Worm (Caenorhabditis elegans) whole organism, L2 larva: ENCODE results near the gene Y57G11C.5.

ENCODE experiments used
- F13H6.1 ChIP-seq: sonication (generic microtip); optimal IDR thresholded peaks from 2 replicates; lab custom pipeline; 2016; ENCODE audit warnings: missing genetic modification characterization, missing compliant biosample characterization
- R02D3.7 ChIP-seq: fragments of 150-350 bp; optimal IDR thresholded peaks from 2 replicates; lab custom pipeline; 2014; ENCODE audit warnings: missing biosample characterization, missing genetic modification characterization
- Y55F3AM.14 ChIP-seq: fragments of 200-800 bp; sonication (Bioruptor generic); optimal IDR thresholded peaks from 2 replicates; lab custom pipeline; 2018; ENCODE audit warnings: mild to moderate bottlenecking, missing genetic modification characterization, missing compliant biosample characterization
- alr-1 ChIP-seq: fragments of 150-350 bp; optimal IDR thresholded peaks from 2 replicates; lab custom pipeline; 2014; ENCODE audit warnings: missing biosample characterization, missing genetic modification characterization
- aly-2 ChIP-seq: fragments of 150-350 bp; optimal IDR thresholded peaks from 2 replicates; lab custom pipeline; 2014; ENCODE audit warnings: missing biosample characterization, missing genetic modification characterization
- ama-1 ChIP-seq: fragments of 150-350 bp; optimal IDR thresholded peaks from 2 replicates; lab custom pipeline; 2018; ENCODE audit warnings: inconsistent platforms
- blmp-1 ChIP-seq: sonication (generic microtip); optimal IDR thresholded peaks from 2 replicates; lab custom pipeline; 2017; ENCODE audit warnings: missing genetic modification characterization, mild to moderate bottlenecking, missing compliant biosample characterization, antibody characterized with exemption, moderate library complexity; ENCODE audit not compliant: insufficient read depth
- ceh-16 ChIP-seq: fragments of 150-350 bp; optimal IDR thresholded peaks from 2 replicates; lab custom pipeline; 2014; ENCODE audit warnings: missing biosample characterization, missing genetic modification characterization
- ceh-82 ChIP-seq: fragments of 150-350 bp; optimal IDR thresholded peaks from 2 replicates; lab custom pipeline; 2014; ENCODE audit warnings: missing biosample characterization, missing genetic modification characterization
- crh-2 ChIP-seq: sonication (generic microtip); optimal IDR thresholded peaks from 2 replicates; lab custom pipeline; 2017; ENCODE audit warnings: missing biosample characterization, missing genetic modification characterization
- dmd-4 ChIP-seq: sonication (generic microtip); optimal IDR thresholded peaks from 2 replicates; lab custom pipeline; 2017; ENCODE audit warnings: missing biosample characterization, missing genetic modification characterization
- egl-27 ChIP-seq: sonication (generic microtip); optimal IDR thresholded peaks from 3 replicates; lab custom pipeline; 2017; ENCODE audit warnings: missing biosample characterization, missing genetic modification reagents, missing genetic modification characterization
- elt-1 ChIP-seq: fragments of 150-350 bp; optimal IDR thresholded peaks from 2 replicates; lab custom pipeline; 2014; ENCODE audit warnings: missing biosample characterization, missing genetic modification characterization
- elt-3 ChIP-seq: sonication (generic microtip); optimal IDR thresholded peaks from 2 replicates; lab custom pipeline; 2017; ENCODE audit warnings: missing biosample characterization, missing genetic modification characterization
- gmeb-1 ChIP-seq: fragments of 150-350 bp; optimal IDR thresholded peaks from 2 replicates; lab custom pipeline; 2014; ENCODE audit warnings: missing biosample characterization, missing genetic modification characterization
- lin-11 ChIP-seq: fragments of 150-350 bp; sonication (generic microtip); optimal IDR thresholded peaks from 2 replicates; lab custom pipeline; 2014; ENCODE audit warnings: missing biosample characterization, missing genetic modification characterization, inconsistent platforms, mixed read lengths
- lin-13 ChIP-seq: fragments of 150-350 bp; optimal IDR thresholded peaks from 2 replicates; lab custom pipeline; 2014; ENCODE audit warnings: missing biosample characterization, missing genetic modification reagents, missing genetic modification characterization
- lin-39 ChIP-seq: fragments of 150-350 bp; optimal IDR thresholded peaks from 2 replicates; lab custom pipeline; 2014; ENCODE audit warnings: missing biosample characterization, missing genetic modification reagents, missing genetic modification characterization
- lsy-2 ChIP-seq, 2 experiments: fragments of 150-350 bp in 1 of 2; sonication (generic microtip) in 1 of 2; optimal IDR thresholded peaks; 2 replicates each; lab custom pipeline; 2014 to 2017; ENCODE audit warnings: missing biosample characterization in 2 of 2, missing genetic modification characterization in 2 of 2
- mab-5 ChIP-seq: fragments of 150-350 bp; optimal IDR thresholded peaks from 2 replicates; lab custom pipeline; 2014; ENCODE audit warnings: missing biosample characterization, missing genetic modification characterization
- nhr-10 ChIP-seq: sonication (generic microtip); optimal IDR thresholded peaks from 2 replicates; lab custom pipeline; 2017; ENCODE audit warnings: missing biosample characterization, missing genetic modification characterization
- nhr-11 ChIP-seq: fragments of 150-350 bp; optimal IDR thresholded peaks from 2 replicates; lab custom pipeline; 2014; ENCODE audit warnings: missing biosample characterization, missing genetic modification characterization
- nhr-12 ChIP-seq: fragments of 150-350 bp; optimal IDR thresholded peaks from 2 replicates; lab custom pipeline; 2014; ENCODE audit warnings: missing biosample characterization, missing genetic modification characterization
- nhr-21 ChIP-seq: fragments of 150-350 bp; optimal IDR thresholded peaks from 2 replicates; lab custom pipeline; 2014; ENCODE audit warnings: missing biosample characterization, missing genetic modification characterization
- nhr-23 ChIP-seq: fragments of 150-350 bp; optimal IDR thresholded peaks from 2 replicates; lab custom pipeline; 2014; ENCODE audit warnings: missing biosample characterization, missing genetic modification reagents, missing genetic modification characterization
- nhr-237 ChIP-seq: fragments of 150-350 bp; optimal IDR thresholded peaks from 2 replicates; lab custom pipeline; 2014; ENCODE audit warnings: missing biosample characterization, missing genetic modification characterization
- nhr-25 ChIP-seq: fragments of 150-350 bp; sonication (generic microtip); optimal IDR thresholded peaks from 3 replicates; lab custom pipeline; 2014; ENCODE audit warnings: missing biosample characterization, missing genetic modification characterization
- nhr-6 ChIP-seq: fragments of 150-350 bp; optimal IDR thresholded peaks from 2 replicates; lab custom pipeline; 2014; ENCODE audit warnings: missing biosample characterization, missing genetic modification characterization
- nhr-77 ChIP-seq: fragments of 150-350 bp; optimal IDR thresholded peaks from 2 replicates; lab custom pipeline; 2014; ENCODE audit warnings: missing biosample characterization, missing genetic modification characterization
- peb-1 ChIP-seq: fragments of 150-350 bp; optimal IDR thresholded peaks from 2 replicates; lab custom pipeline; 2014; ENCODE audit warnings: missing biosample characterization, missing genetic modification characterization
- sem-4 ChIP-seq: fragments of 150-350 bp; optimal IDR thresholded peaks from 2 replicates; lab custom pipeline; 2014; ENCODE audit warnings: missing biosample characterization, missing genetic modification reagents, missing genetic modification characterization
- skn-1 ChIP-seq: sonication (generic microtip); optimal IDR thresholded peaks from 2 replicates; lab custom pipeline; 2017; ENCODE audit warnings: missing biosample characterization, missing genetic modification characterization
- sma-3 ChIP-seq: sonication (generic microtip); optimal IDR thresholded peaks from 2 replicates; lab custom pipeline; 2016; ENCODE audit warnings: missing genetic modification reagents, missing genetic modification characterization, missing compliant biosample characterization
- sma-9 ChIP-seq, 2 experiments: fragments of 150-350 bp in 1 of 2; sonication (generic microtip) in 1 of 2; optimal IDR thresholded peaks; 2 replicates each; lab custom pipeline; 2014 to 2016; ENCODE audit warnings: missing genetic modification characterization in 2 of 2, mild to moderate bottlenecking in 1 of 2, missing biosample characterization in 1 of 2, missing compliant biosample characterization in 1 of 2, missing genetic modification reagents in 1 of 2, moderate library complexity in 1 of 2
- snpc-4 ChIP-seq: fragments of 150-350 bp; optimal IDR thresholded peaks from 2 replicates; lab custom pipeline; 2014; ENCODE audit warnings: missing biosample characterization, missing genetic modification characterization
- unc-39 ChIP-seq: fragments of 150-350 bp; optimal IDR thresholded peaks from 2 replicates; lab custom pipeline; 2014; ENCODE audit warnings: missing biosample characterization, missing genetic modification characterization
- unc-55 ChIP-seq: fragments of 150-350 bp; sonication (generic microtip); optimal IDR thresholded peaks from 3 replicates; lab custom pipeline; 2014; ENCODE audit warnings: missing biosample characterization, missing genetic modification reagents, missing genetic modification characterization
- unc-62 ChIP-seq: fragments of 150-350 bp; optimal IDR thresholded peaks from 2 replicates; lab custom pipeline; 2014; ENCODE audit warnings: missing biosample characterization, missing genetic modification reagents, missing genetic modification characterization
- ztf-11 ChIP-seq: sonication (generic microtip); optimal IDR thresholded peaks from 2 replicates; lab custom pipeline; 2017; ENCODE audit warnings: missing biosample characterization, missing genetic modification characterization
- ztf-4 ChIP-seq: fragments of 150-350 bp; optimal IDR thresholded peaks from 2 replicates; lab custom pipeline; 2014; ENCODE audit warnings: missing biosample characterization, missing genetic modification characterization

The Y57G11C.5 gene

DNA sequence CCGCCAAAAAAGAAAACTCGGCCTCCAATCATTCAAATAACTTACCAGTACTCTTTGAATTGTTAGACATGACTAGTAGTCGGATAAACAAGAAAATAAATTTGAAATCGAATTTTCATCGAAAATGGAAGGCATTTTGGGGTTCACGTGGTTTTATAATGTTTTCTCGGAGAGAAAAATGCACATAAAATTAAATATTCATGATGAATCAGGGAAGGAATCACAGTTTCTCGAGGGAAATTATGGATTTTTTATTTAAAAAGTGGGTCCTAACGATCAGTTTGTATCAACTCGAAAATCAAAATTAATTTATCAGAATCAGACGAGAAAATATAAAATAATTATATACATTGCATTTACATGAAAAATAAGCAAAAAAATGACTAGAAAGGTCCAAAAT, at the start of gene Y57G11C.5:
TSS of gene Y57G11C.5 (minus strand) at position 101 of the 400 bp plus-strand sequence.
- TF ChIP-seq unc-62 (GFP tag; lab: Kevin White, UChicago) = no peak
- no peak for TF ChIP-seq nhr-12 (tag; lab: Kevin White, UChicago)
- TF ChIP-seq elt-1 (tag; lab: Kevin White, UChicago) = no peak
- no peak for TF ChIP-seq crh-2 (tag; lab: Kevin White, UChicago)
- TF ChIP-seq blmp-1 (tag; lab: Kevin White, UChicago) = no peak
- no peak for TF ChIP-seq sem-4 (tag; lab: Kevin White, UChicago)
- TF ChIP-seq alr-1 (tag; lab: Kevin White, UChicago) = no peak
- TF ChIP-seq lsy-2 (tag; optimal IDR thresholded peaks at IDR 0.05; lab: Kevin White, UChicago) = no peak
- TF ChIP-seq snpc-4 (tag; lab: Kevin White, UChicago) = no peak
- no peak for TF ChIP-seq ztf-11
- no peak for TF ChIP-seq peb-1
- TF ChIP-seq Y55F3AM.14 (GFP tag; lab: Kevin White, UChicago) = no peak
- no peak for TF ChIP-seq nhr-11 (tag; lab: Kevin White, UChicago)
- TF ChIP-seq gmeb-1 (tag; lab: Kevin White, UChicago) = no peak
- no peak for TF ChIP-seq nhr-25
- no peak for TF ChIP-seq nhr-237 (tag; lab: Kevin White, UChicago)
- TF ChIP-seq sma-3 = no peak
- no peak for TF ChIP-seq nhr-21 (tag; lab: Kevin White, UChicago)
- no peak for TF ChIP-seq dmd-4
- no peak for TF ChIP-seq nhr-6 (tag; lab: Kevin White, UChicago)

DNA sequence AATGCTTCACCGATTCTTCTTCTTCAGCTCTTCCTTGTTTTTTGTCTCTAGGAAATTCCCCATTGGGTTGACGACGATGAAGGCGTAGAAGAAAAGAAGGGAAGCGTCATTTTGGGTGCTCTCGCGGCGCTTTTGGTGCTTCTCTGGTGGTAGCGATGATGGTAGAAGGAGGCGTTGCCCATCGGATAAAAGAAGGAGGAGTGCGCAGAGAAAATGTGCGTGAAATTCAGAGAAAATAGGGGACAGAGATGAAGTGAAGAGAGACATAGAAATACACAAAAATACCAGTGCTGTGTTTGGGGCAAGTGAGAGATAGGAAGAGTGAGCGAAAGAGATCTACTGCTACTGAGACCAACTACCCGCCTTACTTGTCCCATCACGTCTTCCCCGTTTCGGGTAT, 41.7 kb upstream of the Y57G11C.5 start, which contains the start of gene oig-5:
TSS of gene oig-5 (plus strand) at position 301 of the 400 bp plus-strand sequence.
- TF ChIP-seq F13H6.1 (tag; lab: Kevin White, UChicago) = no peak
- no peak for TF ChIP-seq gmeb-1 (tag; lab: Kevin White, UChicago)
- TF ChIP-seq nhr-12 (tag; lab: Kevin White, UChicago) = no peak
- no peak for TF ChIP-seq elt-3
- TF ChIP-seq ceh-16 = no peak
- TF ChIP-seq snpc-4 (tag; lab: Kevin White, UChicago) = no peak
- no peak for TF ChIP-seq sma-3
- TF ChIP-seq Y55F3AM.14 (GFP tag; lab: Kevin White, UChicago) = no peak
- TF ChIP-seq, all 48 proteins: peak for 0

DNA sequence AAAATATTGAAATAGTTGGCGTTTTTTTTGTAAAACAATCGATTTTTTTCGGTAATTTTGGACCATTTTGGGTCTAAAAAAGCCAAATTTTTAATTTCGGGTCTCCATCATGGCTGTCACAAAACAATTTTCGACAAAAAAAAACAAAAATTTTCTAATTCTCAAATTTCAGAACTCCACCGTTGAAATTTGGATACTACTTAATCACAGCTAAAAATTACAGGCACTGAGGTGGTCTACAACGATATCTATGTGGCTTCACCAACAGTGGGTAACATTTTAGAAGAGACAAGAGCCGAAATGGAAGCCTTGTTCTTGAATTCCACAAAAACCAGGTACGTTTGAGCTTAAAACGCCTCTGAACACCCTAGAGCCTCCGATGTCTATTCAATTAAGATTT, 37.1 kb upstream of the Y57G11C.5 start, which contains the start of gene Y57G11C.1142:
TSS of gene Y57G11C.1142 (plus strand) at position 301 of the 400 bp plus-strand sequence.
- TF ChIP-seq skn-1 (no peak), unc-62 (GFP tag; lab: Kevin White, UChicago) (no peak), dmd-4 (no peak), nhr-12 (tag; lab: Kevin White, UChicago) (no peak), sma-3 (no peak), ztf-11 (no peak), nhr-77 (tag; lab: Kevin White, UChicago) (no peak), ceh-16 (no peak), egl-27 (tag; lab: Kevin White, UChicago) (no peak), unc-39 (tag; lab: Kevin White, UChicago) (no peak), crh-2 (tag; lab: Kevin White, UChicago) (no peak), R02D3.7 (tag; lab: Kevin White, UChicago) (no peak), sma-9 (GFP tag; optimal IDR thresholded peaks at IDR 0.05; lab: Kevin White, UChicago) (no peak), sma-9 (tag; optimal IDR thresholded peaks at IDR 0.05; lab: Kevin White, UChicago) (no peak), nhr-25 (no peak), lin-11 (tag; lab: Kevin White, UChicago) (no peak), alr-1 (tag; lab: Kevin White, UChicago) (no peak)

DNA sequence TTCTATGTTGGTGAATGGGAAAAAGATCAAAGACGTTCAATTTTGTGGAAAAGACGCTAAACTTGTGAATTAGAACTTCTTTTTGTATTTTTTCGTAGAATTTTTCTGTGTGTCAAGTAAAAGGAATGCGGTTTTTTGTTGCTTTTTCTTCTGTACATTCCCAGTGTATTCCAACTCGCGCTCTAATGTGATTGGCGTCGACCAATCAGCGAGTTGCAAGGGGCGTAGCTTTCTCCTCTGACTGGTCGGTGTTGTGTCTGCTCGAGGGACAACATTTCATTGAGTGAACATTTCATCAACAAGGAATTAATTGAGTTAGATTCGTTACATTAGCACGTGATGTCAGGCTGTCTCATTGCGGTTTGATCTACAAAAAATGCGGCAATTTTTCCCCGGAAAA, 35.7 kb upstream of the Y57G11C.5 start:
- TF ChIP-seq nhr-237 (tag; lab: Kevin White, UChicago) = no peak
- TF ChIP-seq elt-3 = no peak
- TF ChIP-seq nhr-77 (tag; lab: Kevin White, UChicago) = no peak
- no peak for TF ChIP-seq ceh-82 (tag; lab: Kevin White, UChicago)
- TF ChIP-seq sma-3 = no peak
- no peak for TF ChIP-seq unc-55
- no peak for TF ChIP-seq lin-11 (tag; lab: Kevin White, UChicago)
- no peak for TF ChIP-seq ztf-11

DNA sequence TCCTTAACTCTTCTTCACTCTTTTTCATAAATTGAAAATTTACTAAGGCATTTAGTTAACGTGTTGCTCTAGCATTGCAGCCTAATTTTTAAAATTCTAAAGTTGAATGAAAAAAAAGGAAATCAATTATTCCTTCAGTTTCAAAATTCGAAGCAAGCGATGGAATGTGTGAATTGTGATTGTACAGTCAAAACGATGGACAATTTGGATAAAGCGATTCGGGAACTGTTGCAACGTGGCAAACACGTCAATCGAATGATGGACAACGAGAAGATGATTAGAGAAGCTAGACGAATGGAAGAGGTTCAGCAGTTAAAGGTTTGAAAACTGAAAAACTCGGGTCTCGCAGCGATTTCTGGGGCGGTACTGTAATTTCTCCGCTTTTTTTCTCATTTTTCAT, 34.0 kb upstream of the Y57G11C.5 start, which contains the start of gene Y57G11C.14:
TSS of gene Y57G11C.14 (plus strand) at position 126 of the 400 bp plus-strand sequence.
- TF ChIP-seq lin-13 (no peak), mab-5 (no peak), nhr-25 (no peak), blmp-1 (tag; lab: Kevin White, UChicago) (no peak), nhr-11 (tag; lab: Kevin White, UChicago) (no peak), nhr-12 (tag; lab: Kevin White, UChicago) (no peak), lin-39 (tag; lab: Kevin White, UChicago) (no peak), peb-1 (no peak), ama-1 (lab: Kevin White, UChicago) (no peak), nhr-6 (tag; lab: Kevin White, UChicago) (no peak), ztf-4 (tag; lab: Kevin White, UChicago) (no peak), aly-2 (tag; lab: Kevin White, UChicago) (no peak), nhr-10 (tag; lab: Kevin White, UChicago) (no peak), sma-9 (GFP tag; optimal IDR thresholded peaks at IDR 0.05; lab: Kevin White, UChicago) (no peak), sma-9 (tag; optimal IDR thresholded peaks at IDR 0.05; lab: Kevin White, UChicago) (no peak), crh-2 (tag; lab: Kevin White, UChicago) (no peak), lin-11 (tag; lab: Kevin White, UChicago) (no peak), alr-1 (tag; lab: Kevin White, UChicago) (no peak), nhr-23 (tag; lab: Kevin White, UChicago) (no peak), F13H6.1 (tag; lab: Kevin White, UChicago) (no peak)
- TF ChIP-seq, all 48 proteins: peak for 0
